Fruit fly (Drosophila melanogaster) whole organism, wandering third instar larva: ENCODE data around the gene CG31380.

Experiments
- CG32264 ChIP-seq: fragments of 200-800 bp; sonication (Bioruptor generic); optimal IDR thresholded peaks from 2 replicates; lab custom pipeline; 2016; ENCODE audit warnings: missing biosample characterization, missing genetic modification characterization
- CrebA ChIP-seq: fragments of 200-800 bp; sonication (Bioruptor generic); optimal IDR thresholded peaks from 2 replicates; lab custom pipeline; 2016; ENCODE audit warnings: missing biosample characterization, mild to moderate bottlenecking, missing genetic modification characterization, borderline replicate concordance
- Dfd ChIP-seq: fragments of >200 bp; optimal IDR thresholded peaks from 2 replicates; lab custom pipeline; 2017; ENCODE audit warnings: missing biosample characterization, missing genetic modification characterization
- Dif ChIP-seq: fragments of 200-275, 200-300 bp; sonication (Bioruptor generic); optimal IDR thresholded peaks from 2 replicates; lab custom pipeline; 2018; ENCODE audit warnings: missing biosample characterization, missing genetic modification characterization; ENCODE audit not compliant: partially characterized antibody
- HLH106 ChIP-seq: fragments of 200-800 bp; optimal IDR thresholded peaks from 3 replicates; lab custom pipeline; 2019; ENCODE audit warnings: missing biosample characterization, mild to moderate bottlenecking, missing genetic modification characterization, moderate library complexity
- Hnf4 ChIP-seq: fragments of 200-800 bp; sonication (Bioruptor generic); optimal IDR thresholded peaks from 2 replicates; lab custom pipeline; 2016; ENCODE audit warnings: missing biosample characterization, mild to moderate bottlenecking, missing genetic modification characterization
- Hr83 ChIP-seq: fragments of 200-300 bp; sonication (Bioruptor generic); optimal IDR thresholded peaks from 2 replicates; lab custom pipeline; 2016; ENCODE audit warnings: missing biosample characterization, mild to moderate bottlenecking, missing genetic modification characterization, moderate library complexity; ENCODE audit not compliant: poor library complexity, severe bottlenecking
- Jra ChIP-seq: sonication (Bioruptor generic); optimal IDR thresholded peaks from 2 replicates; lab custom pipeline; 2016; ENCODE audit warnings: missing biosample characterization, missing genetic modification characterization
- Mio ChIP-seq: sonication (Bioruptor generic); optimal IDR thresholded peaks from 2 replicates; lab custom pipeline; 2016; ENCODE audit warnings: missing biosample characterization, missing genetic modification characterization
- N ChIP-seq: fragments of >200 bp; optimal IDR thresholded peaks from 2 replicates; lab custom pipeline; 2018; ENCODE audit warnings: missing biosample characterization, missing external identifiers, missing genetic modification characterization
- OdsH ChIP-seq: fragments of 200-800 bp; sonication (Bioruptor generic); optimal IDR thresholded peaks from 2 replicates; lab custom pipeline; 2016; ENCODE audit warnings: missing biosample characterization, mild to moderate bottlenecking, missing genetic modification characterization
- Rel ChIP-seq, 2 experiments: fragments of 200-800 bp; sonication (Bioruptor generic) in 1 of 2; optimal IDR thresholded peaks; 2 replicates in 1 of 2; 3 replicates in 1 of 2; lab custom pipeline; 2016 to 2019; ENCODE audit warnings: mild to moderate bottlenecking in 2 of 2, missing biosample characterization in 2 of 2, missing genetic modification characterization in 2 of 2, moderate library complexity in 1 of 2
- Sp1 ChIP-seq: fragments of 200-800 bp; sonication (Bioruptor generic); optimal IDR thresholded peaks from 3 replicates; lab custom pipeline; 2019; ENCODE audit warnings: missing biosample characterization, mild to moderate bottlenecking, missing genetic modification characterization, moderate library complexity
- br ChIP-seq: fragments of 200-800 bp; sonication (Bioruptor generic); optimal IDR thresholded peaks from 2 replicates; lab custom pipeline; 2016; ENCODE audit warnings: missing biosample characterization, missing genetic modification characterization
- brk ChIP-seq: fragments of 200-800 bp; sonication (Bioruptor generic); optimal IDR thresholded peaks from 2 replicates; lab custom pipeline; 2016; ENCODE audit warnings: missing biosample characterization, mild to moderate bottlenecking, missing genetic modification characterization
- dl ChIP-seq, 2 experiments: fragments of 175-275, 200-275 bp in 1 of 2; fragments of 200-275 bp in 1 of 2; sonication (Bioruptor generic); optimal IDR thresholded peaks; lab custom pipeline; 2018; ENCODE audit warnings: mild to moderate bottlenecking in 2 of 2, missing biosample characterization in 2 of 2, missing genetic modification characterization in 2 of 2, moderate library complexity in 2 of 2; ENCODE audit not compliant: partially characterized antibody in 2 of 2, insufficient read depth in 1 of 2
- dmrt93B ChIP-seq: fragments of 200-800 bp; sonication (Bioruptor generic); optimal IDR thresholded peaks from 2 replicates; lab custom pipeline; 2018; ENCODE audit warnings: missing biosample characterization, mild to moderate bottlenecking, missing genetic modification characterization
- ey ChIP-seq: fragments of 200-800 bp; sonication (Bioruptor generic); optimal IDR thresholded peaks from 2 replicates; lab custom pipeline; 2016; ENCODE audit warnings: missing biosample characterization, missing genetic modification characterization
- foxo ChIP-seq, 2 experiments: fragments of 200-800 bp; sonication (Bioruptor generic); optimal IDR thresholded peaks; 2 replicates in 1 of 2; 3 replicates in 1 of 2; lab custom pipeline; 2016 to 2017; ENCODE audit warnings: missing biosample characterization in 2 of 2, missing genetic modification characterization in 2 of 2
- fru ChIP-seq: fragments of 200-800 bp; sonication (Bioruptor generic); optimal IDR thresholded peaks from 3 replicates; lab custom pipeline; 2016; ENCODE audit warnings: missing biosample characterization, mild to moderate bottlenecking, missing genetic modification characterization
- lola ChIP-seq: fragments of >200 bp; optimal IDR thresholded peaks from 2 replicates; lab custom pipeline; 2017; ENCODE audit warnings: missing biosample characterization, missing genetic modification characterization
- pan ChIP-seq: fragments of >200 bp; optimal IDR thresholded peaks from 2 replicates; lab custom pipeline; 2017
- psq ChIP-seq: fragments of 200-800 bp; sonication (Bioruptor generic); optimal IDR thresholded peaks from 3 replicates; lab custom pipeline; 2017; ENCODE audit warnings: missing biosample characterization, mild to moderate bottlenecking, missing genetic modification characterization, moderate library complexity
- sage ChIP-seq: fragments of 200-800 bp; sonication (Bioruptor generic); optimal IDR thresholded peaks from 2 replicates; lab custom pipeline; 2016; ENCODE audit warnings: missing biosample characterization, mild to moderate bottlenecking, missing genetic modification characterization
- sv ChIP-seq: fragments of 200-800 bp; sonication (Bioruptor generic); optimal IDR thresholded peaks from 3 replicates; lab custom pipeline; 2016; ENCODE audit warnings: missing biosample characterization, missing genetic modification characterization
- tai ChIP-seq: sonication (Bioruptor generic); optimal IDR thresholded peaks from 2 replicates; lab custom pipeline; 2016; ENCODE audit warnings: missing biosample characterization, missing genetic modification characterization
- woc ChIP-seq: sonication (Bioruptor generic); optimal IDR thresholded peaks from 2 replicates; lab custom pipeline; 2016; ENCODE audit warnings: missing biosample characterization, mild to moderate bottlenecking, missing genetic modification characterization

The CG31380 gene

DNA sequence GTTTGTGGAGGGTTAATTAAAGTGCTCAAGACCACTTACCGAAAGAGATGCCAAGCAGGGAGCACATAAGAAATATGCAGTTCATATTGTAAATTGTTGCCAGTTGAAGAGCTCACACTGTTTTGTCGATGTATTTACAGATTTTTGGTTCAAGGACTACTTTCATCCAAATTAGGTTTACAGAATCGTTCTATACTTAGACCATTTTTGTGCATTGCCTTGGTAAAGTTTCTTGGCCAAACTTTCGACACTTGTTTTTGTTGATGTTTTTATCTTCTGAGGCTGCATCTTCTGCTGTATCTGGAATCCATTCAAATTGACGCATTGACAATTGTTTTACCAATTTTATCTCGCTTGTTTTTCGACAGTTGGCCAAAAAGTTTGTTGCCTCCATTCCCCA, 1.1 kb upstream of the CG31380 start, which contains the start of gene CG31093:
Gene CG31093 (minus strand): TSS at position 101 of the 400 bp plus-strand sequence.
- no peak for TF ChIP-seq woc (GFP tag; lab: Kevin White, UChicago)

DNA sequence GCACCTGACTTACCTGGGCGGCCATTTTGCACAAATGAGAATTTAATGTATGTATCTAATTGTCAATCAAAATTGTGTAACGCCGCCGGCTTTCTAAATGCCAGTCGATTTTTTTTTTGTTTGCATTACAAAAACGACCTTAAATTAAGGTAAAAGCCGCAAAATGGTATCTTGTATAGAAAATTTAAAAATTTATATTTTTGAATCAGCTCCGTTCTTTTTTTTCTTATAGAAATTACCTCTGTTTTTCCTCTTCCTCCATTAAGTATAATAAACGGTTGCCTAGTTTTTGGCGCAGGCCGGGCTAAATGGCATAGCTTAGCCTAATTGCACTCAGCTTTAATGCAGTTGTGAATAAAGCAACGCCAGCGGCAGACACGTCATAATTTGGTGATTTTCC, 2.1 kb downstream of the CG31380 start, which contains the start of gene CG4960:
Gene CG4960 (minus strand): TSS at position 101 of the 400 bp plus-strand sequence.
- no peak for TF ChIP-seq Hr83 (GFP tag; lab: Kevin White, UChicago)
- TF ChIP-seq psq (GFP tag; lab: Kevin White, UChicago) = no peak
- TF ChIP-seq brk (GFP tag; lab: Kevin White, UChicago) = no peak
- TF ChIP-seq CG32264 = no peak
- TF ChIP-seq tai (GFP tag; lab: Kevin White, UChicago) = no peak
- TF ChIP-seq dl (GFP tag; optimal IDR thresholded peaks at IDR 0.05; lab: Kevin White, UChicago; ENCODE audit: insufficient read depth in 1 of 2, partially characterized antibody in 2 of 2) = no peak
- no peak for TF ChIP-seq br (GFP tag; lab: Kevin White, UChicago)
- no peak for TF ChIP-seq Dif (GFP tag; lab: Kevin White, UChicago)
- no peak for TF ChIP-seq fru (GFP tag; lab: Kevin White, UChicago)
- TF ChIP-seq, all 38 proteins: peak for 0

DNA sequence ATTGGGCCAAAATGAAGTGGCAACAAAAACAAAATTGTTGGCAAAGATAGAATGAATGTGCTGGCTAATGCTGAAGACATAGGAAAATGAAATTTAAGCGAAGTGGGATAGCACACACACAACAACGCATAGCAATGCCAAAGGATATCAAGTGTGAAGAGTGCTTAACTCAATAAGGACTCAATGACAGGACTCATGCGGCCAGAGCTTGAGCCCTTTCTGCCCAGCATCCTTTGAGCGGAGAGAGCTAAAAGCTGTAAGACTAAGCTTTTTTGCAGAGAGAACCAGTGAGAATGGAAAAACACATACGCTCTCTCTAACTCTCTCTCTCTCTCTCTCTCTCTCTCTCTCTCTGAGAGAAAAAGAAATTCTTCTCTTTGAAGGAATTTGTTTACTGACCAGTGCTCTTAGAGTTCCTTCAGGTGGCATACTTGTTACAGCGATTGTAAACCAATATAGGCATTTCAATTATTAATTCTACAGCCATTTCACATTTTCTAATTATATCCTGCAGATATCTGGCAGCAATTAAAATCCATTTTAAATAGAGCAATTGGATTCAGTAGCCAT, 6.3 kb downstream of the CG31380 start:
- TF ChIP-seq psq (GFP tag; lab: Kevin White, UChicago) = no peak
- no peak for TF ChIP-seq ey (GFP tag; lab: Kevin White, UChicago)
- TF ChIP-seq Rel (GFP tag; optimal IDR thresholded peaks at IDR 0.05; lab: Kevin White, UChicago) = no peak
- TF ChIP-seq Rel (tag; optimal IDR thresholded peaks at IDR 0.05; lab: Kevin White, UChicago) = no peak
- TF ChIP-seq Dif (GFP tag; lab: Kevin White, UChicago) = peak; percentile 63
- TF ChIP-seq dmrt93B = no peak
- TF ChIP-seq CrebA (GFP tag; lab: Kevin White, UChicago) = no peak
- peak in 1 of 2 experiments; percentile 1 for TF ChIP-seq dl (GFP tag; optimal IDR thresholded peaks at IDR 0.05; lab: Kevin White, UChicago; ENCODE audit: insufficient read depth in 1 of 2, partially characterized antibody in 2 of 2)
- TF ChIP-seq foxo (GFP tag; optimal IDR thresholded peaks at IDR 0.05; lab: Kevin White, UChicago) = no peak
- TF ChIP-seq lola = no peak

DNA sequence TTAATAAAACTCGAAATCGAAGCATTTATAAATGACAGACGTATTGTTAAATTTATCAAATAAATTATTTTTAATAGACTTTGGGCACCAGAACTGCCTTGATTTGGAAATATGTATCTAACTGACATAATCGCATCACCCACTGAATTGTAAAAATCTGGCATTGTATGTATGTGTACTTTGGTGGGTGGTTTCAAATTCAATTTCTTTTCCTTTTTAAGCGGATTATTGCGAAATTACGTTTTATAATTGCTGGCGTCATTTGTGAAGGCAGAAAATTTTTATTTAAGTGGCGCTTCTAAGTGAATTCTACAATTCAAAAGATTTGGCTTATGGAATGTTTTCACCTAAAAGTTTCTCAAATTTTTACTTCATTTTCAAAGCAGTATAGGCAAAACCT, 11.1 kb downstream of the CG31380 start, which contains the start of gene CG4956:
Gene CG4956 (minus strand): TSS at position 101 of the 400 bp plus-strand sequence.
- no peak for TF ChIP-seq foxo (GFP tag; optimal IDR thresholded peaks at IDR 0.05; lab: Kevin White, UChicago)
- TF ChIP-seq OdsH (GFP tag; lab: Kevin White, UChicago) = no peak
- TF ChIP-seq Jra (GFP tag; lab: Kevin White, UChicago) = no peak
- TF ChIP-seq Sp1 = no peak
- no peak for TF ChIP-seq ey (GFP tag; lab: Kevin White, UChicago)
- no peak for TF ChIP-seq HLH106 (tag; lab: Kevin White, UChicago)
- TF ChIP-seq Dfd (GFP tag; lab: Kevin White, UChicago) = no peak
- no peak for TF ChIP-seq br (GFP tag; lab: Kevin White, UChicago)
- TF ChIP-seq, all 38 proteins: peak for 0

DNA sequence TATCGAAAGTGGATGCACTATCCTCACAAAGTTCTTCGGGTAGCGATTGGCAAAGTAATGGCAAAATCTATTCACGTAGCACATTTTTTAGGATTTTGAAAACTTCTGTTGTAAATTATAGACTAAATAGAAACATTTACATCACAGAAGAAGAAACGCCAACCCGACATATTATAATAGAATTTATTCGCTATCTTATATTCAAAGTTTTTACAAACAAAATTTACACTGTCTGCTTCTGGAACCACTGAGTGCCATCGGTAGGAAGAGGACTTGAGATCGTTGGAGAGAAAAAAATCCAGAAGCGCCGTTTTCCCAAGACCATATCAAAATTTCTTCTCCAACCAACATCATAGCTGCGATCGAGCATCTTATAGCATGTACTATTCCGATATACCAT, 12.2 kb downstream of the CG31380 start, which contains the start of gene CG17195:
Gene CG17195 (minus strand): TSS at position 101 of the 400 bp plus-strand sequence.
- no peak for TF ChIP-seq OdsH (GFP tag; lab: Kevin White, UChicago)
- no peak for TF ChIP-seq dmrt93B
- TF ChIP-seq Sp1 = no peak
- TF ChIP-seq N (GFP tag; lab: Kevin White, UChicago) = no peak
- no peak for TF ChIP-seq pan (lab: Kevin White, UChicago)
- no peak for TF ChIP-seq Hr83 (GFP tag; lab: Kevin White, UChicago)
- TF ChIP-seq Rel (GFP tag; optimal IDR thresholded peaks at IDR 0.05; lab: Kevin White, UChicago) = no peak
- no peak for TF ChIP-seq Rel (tag; optimal IDR thresholded peaks at IDR 0.05; lab: Kevin White, UChicago)
- no peak for TF ChIP-seq sage
- no peak for TF ChIP-seq Dfd (GFP tag; lab: Kevin White, UChicago)
- TF ChIP-seq sv (GFP tag; lab: Kevin White, UChicago) = no peak

DNA sequence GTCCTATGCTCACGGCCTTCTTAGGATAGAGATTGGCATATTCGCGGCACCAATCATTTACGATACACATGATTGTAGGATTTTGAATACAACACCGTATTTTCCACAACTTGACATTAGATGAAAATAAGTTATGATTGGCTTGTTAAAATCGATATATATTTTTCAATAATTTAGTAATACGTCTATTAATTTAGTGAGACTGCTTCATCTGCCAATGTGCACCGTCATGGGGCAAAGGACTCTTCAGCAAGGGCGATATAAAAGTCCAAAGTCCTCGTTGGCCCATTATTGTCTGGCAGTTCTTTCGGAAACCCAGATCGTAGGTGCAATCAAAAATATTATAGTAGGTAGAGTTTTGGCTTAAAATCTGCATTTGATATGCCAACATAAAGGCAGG, 13.1 kb downstream of the CG31380 start, which contains the start of gene CG17196:
Gene CG17196 (minus strand): TSS at position 101 of the 400 bp plus-strand sequence.
- no peak for TF ChIP-seq Mio (GFP tag; lab: Kevin White, UChicago)
- no peak for TF ChIP-seq foxo (GFP tag; optimal IDR thresholded peaks at IDR 0.05; lab: Kevin White, UChicago)
- TF ChIP-seq Hnf4 (GFP tag; lab: Kevin White, UChicago) = no peak
- no peak for TF ChIP-seq Dfd (GFP tag; lab: Kevin White, UChicago)
- no peak for TF ChIP-seq fru (GFP tag; lab: Kevin White, UChicago)
- no peak for TF ChIP-seq pan (lab: Kevin White, UChicago)
- TF ChIP-seq, all 38 proteins: peak for 0
